Fruit fly (Drosophila melanogaster) whole organism, wandering third instar larva: ENCODE measurements around the gene mRpS30.
A peak's percentile ranks its signal among the peaks of the same experiment; 100 is the strongest.

Experiments
- Abd-B ChIP-seq: fragments of >200 bp; optimal IDR thresholded peaks from 2 replicates; lab custom pipeline; 2017; ENCODE audit warnings: missing biosample characterization, missing genetic modification characterization
- CG9705 ChIP-seq: fragments of 200-800 bp; sonication (Bioruptor generic); optimal IDR thresholded peaks from 2 replicates; lab custom pipeline; 2018; ENCODE audit warnings: missing biosample characterization, mild to moderate bottlenecking, missing genetic modification characterization
- Dfd ChIP-seq: fragments of >200 bp; optimal IDR thresholded peaks from 2 replicates; lab custom pipeline; 2017; ENCODE audit warnings: missing biosample characterization, missing genetic modification characterization
- Dif ChIP-seq: fragments of 200-275, 200-300 bp; sonication (Bioruptor generic); optimal IDR thresholded peaks from 2 replicates; lab custom pipeline; 2018; ENCODE audit warnings: missing biosample characterization, missing genetic modification characterization; ENCODE audit not compliant: partially characterized antibody
- HLH106 ChIP-seq: fragments of 200-800 bp; optimal IDR thresholded peaks from 3 replicates; lab custom pipeline; 2019; ENCODE audit warnings: missing biosample characterization, mild to moderate bottlenecking, missing genetic modification characterization, moderate library complexity
- Hnf4 ChIP-seq: fragments of 200-800 bp; sonication (Bioruptor generic); optimal IDR thresholded peaks from 2 replicates; lab custom pipeline; 2016; ENCODE audit warnings: missing biosample characterization, mild to moderate bottlenecking, missing genetic modification characterization
- Hr78 ChIP-seq: fragments of >200 bp; optimal IDR thresholded peaks from 2 replicates; lab custom pipeline; 2017; ENCODE audit warnings: missing biosample characterization, missing genetic modification characterization
- Hr83 ChIP-seq: fragments of 200-300 bp; sonication (Bioruptor generic); optimal IDR thresholded peaks from 2 replicates; lab custom pipeline; 2016; ENCODE audit warnings: missing biosample characterization, mild to moderate bottlenecking, missing genetic modification characterization, moderate library complexity; ENCODE audit not compliant: poor library complexity, severe bottlenecking
- Jra ChIP-seq: sonication (Bioruptor generic); optimal IDR thresholded peaks from 2 replicates; lab custom pipeline; 2016; ENCODE audit warnings: missing biosample characterization, missing genetic modification characterization
- Mio ChIP-seq: sonication (Bioruptor generic); optimal IDR thresholded peaks from 2 replicates; lab custom pipeline; 2016; ENCODE audit warnings: missing biosample characterization, missing genetic modification characterization
- Myc ChIP-seq: fragments of >200 bp; optimal IDR thresholded peaks from 2 replicates; lab custom pipeline; 2017
- N ChIP-seq: fragments of >200 bp; optimal IDR thresholded peaks from 2 replicates; lab custom pipeline; 2018; ENCODE audit warnings: missing biosample characterization, missing external identifiers, missing genetic modification characterization
- OdsH ChIP-seq: fragments of 200-800 bp; sonication (Bioruptor generic); optimal IDR thresholded peaks from 2 replicates; lab custom pipeline; 2016; ENCODE audit warnings: missing biosample characterization, mild to moderate bottlenecking, missing genetic modification characterization
- Rel ChIP-seq, 2 experiments: fragments of 200-800 bp; sonication (Bioruptor generic) in 1 of 2; optimal IDR thresholded peaks; 2 replicates in 1 of 2; 3 replicates in 1 of 2; lab custom pipeline; 2016 to 2019; ENCODE audit warnings: mild to moderate bottlenecking in 2 of 2, missing biosample characterization in 2 of 2, missing genetic modification characterization in 2 of 2, moderate library complexity in 1 of 2
- Vsx2 ChIP-seq: fragments of 200-300, 225-300 bp; sonication (Bioruptor generic); optimal IDR thresholded peaks from 2 replicates; lab custom pipeline; 2018; ENCODE audit warnings: missing biosample characterization, missing genetic modification characterization; ENCODE audit not compliant: partially characterized antibody
- br ChIP-seq: fragments of 200-800 bp; sonication (Bioruptor generic); optimal IDR thresholded peaks from 2 replicates; lab custom pipeline; 2016; ENCODE audit warnings: missing biosample characterization, missing genetic modification characterization
- brk ChIP-seq: fragments of 200-800 bp; sonication (Bioruptor generic); optimal IDR thresholded peaks from 2 replicates; lab custom pipeline; 2016; ENCODE audit warnings: missing biosample characterization, mild to moderate bottlenecking, missing genetic modification characterization
- dl ChIP-seq, 2 experiments: fragments of 175-275, 200-275 bp in 1 of 2; fragments of 200-275 bp in 1 of 2; sonication (Bioruptor generic); optimal IDR thresholded peaks; lab custom pipeline; 2018; ENCODE audit warnings: mild to moderate bottlenecking in 2 of 2, missing biosample characterization in 2 of 2, missing genetic modification characterization in 2 of 2, moderate library complexity in 2 of 2; ENCODE audit not compliant: partially characterized antibody in 2 of 2, insufficient read depth in 1 of 2
- dmrt93B ChIP-seq: fragments of 200-800 bp; sonication (Bioruptor generic); optimal IDR thresholded peaks from 2 replicates; lab custom pipeline; 2018; ENCODE audit warnings: missing biosample characterization, mild to moderate bottlenecking, missing genetic modification characterization
- dsf ChIP-seq: sonication (Bioruptor generic); optimal IDR thresholded peaks from 2 replicates; lab custom pipeline; 2016; ENCODE audit warnings: missing biosample characterization, missing genetic modification characterization, borderline replicate concordance
- ey ChIP-seq: fragments of 200-800 bp; sonication (Bioruptor generic); optimal IDR thresholded peaks from 2 replicates; lab custom pipeline; 2016; ENCODE audit warnings: missing biosample characterization, missing genetic modification characterization
- foxo ChIP-seq, 2 experiments: fragments of 200-800 bp; sonication (Bioruptor generic); optimal IDR thresholded peaks; 2 replicates in 1 of 2; 3 replicates in 1 of 2; lab custom pipeline; 2016 to 2017; ENCODE audit warnings: missing biosample characterization in 2 of 2, missing genetic modification characterization in 2 of 2
- fru ChIP-seq: fragments of 200-800 bp; sonication (Bioruptor generic); optimal IDR thresholded peaks from 3 replicates; lab custom pipeline; 2016; ENCODE audit warnings: missing biosample characterization, mild to moderate bottlenecking, missing genetic modification characterization
- h ChIP-seq: fragments of 200-800 bp; sonication (Bioruptor generic); optimal IDR thresholded peaks from 3 replicates; lab custom pipeline; 2016; ENCODE audit warnings: missing biosample characterization, mild to moderate bottlenecking, missing genetic modification characterization
- jim ChIP-seq: fragments of 175-275, 200-325 bp; sonication (Bioruptor generic); optimal IDR thresholded peaks from 2 replicates; lab custom pipeline; 2016; ENCODE audit warnings: missing biosample characterization, mild to moderate bottlenecking, missing genetic modification characterization
- lola ChIP-seq: fragments of >200 bp; optimal IDR thresholded peaks from 2 replicates; lab custom pipeline; 2017; ENCODE audit warnings: missing biosample characterization, missing genetic modification characterization
- pan ChIP-seq: fragments of >200 bp; optimal IDR thresholded peaks from 2 replicates; lab custom pipeline; 2017
- psq ChIP-seq: fragments of 200-800 bp; sonication (Bioruptor generic); optimal IDR thresholded peaks from 3 replicates; lab custom pipeline; 2017; ENCODE audit warnings: missing biosample characterization, mild to moderate bottlenecking, missing genetic modification characterization, moderate library complexity
- rgr ChIP-seq: fragments of 200-800 bp; sonication (Bioruptor generic); optimal IDR thresholded peaks from 3 replicates; lab custom pipeline; 2016; ENCODE audit warnings: missing biosample characterization, mild to moderate bottlenecking, missing genetic modification characterization
- sage ChIP-seq: fragments of 200-800 bp; sonication (Bioruptor generic); optimal IDR thresholded peaks from 2 replicates; lab custom pipeline; 2016; ENCODE audit warnings: missing biosample characterization, mild to moderate bottlenecking, missing genetic modification characterization
- sv ChIP-seq: fragments of 200-800 bp; sonication (Bioruptor generic); optimal IDR thresholded peaks from 3 replicates; lab custom pipeline; 2016; ENCODE audit warnings: missing biosample characterization, missing genetic modification characterization
- tai ChIP-seq: sonication (Bioruptor generic); optimal IDR thresholded peaks from 2 replicates; lab custom pipeline; 2016; ENCODE audit warnings: missing biosample characterization, missing genetic modification characterization
- woc ChIP-seq: sonication (Bioruptor generic); optimal IDR thresholded peaks from 2 replicates; lab custom pipeline; 2016; ENCODE audit warnings: missing biosample characterization, mild to moderate bottlenecking, missing genetic modification characterization

mRpS30 gene

DNA sequence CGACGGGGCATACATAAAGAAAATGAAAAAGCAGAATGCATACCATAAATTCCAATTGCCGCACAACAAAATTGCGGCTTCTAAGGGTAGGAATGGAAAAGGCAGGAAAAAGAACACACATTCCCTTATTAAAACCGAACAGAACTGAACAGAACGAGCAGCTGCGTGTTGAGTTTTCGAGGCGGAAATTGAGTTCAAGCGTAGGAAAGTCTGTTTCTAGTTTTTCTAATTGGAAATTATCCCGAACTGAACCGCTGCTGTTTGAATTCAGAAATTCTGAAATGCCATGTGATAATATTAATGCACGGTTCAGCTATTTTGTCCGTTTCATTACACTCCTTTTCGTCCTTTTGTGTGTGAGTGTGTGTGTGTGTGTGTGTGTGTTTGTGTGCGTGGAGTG lies 31.1 kb downstream of the mRpS30 start:
- no peak for TF ChIP-seq Mio (GFP tag; lab: Kevin White, UChicago)
- TF ChIP-seq Dfd, result peak; percentile 36
- no peak for TF ChIP-seq Hnf4 (GFP tag; lab: Kevin White, UChicago)

DNA sequence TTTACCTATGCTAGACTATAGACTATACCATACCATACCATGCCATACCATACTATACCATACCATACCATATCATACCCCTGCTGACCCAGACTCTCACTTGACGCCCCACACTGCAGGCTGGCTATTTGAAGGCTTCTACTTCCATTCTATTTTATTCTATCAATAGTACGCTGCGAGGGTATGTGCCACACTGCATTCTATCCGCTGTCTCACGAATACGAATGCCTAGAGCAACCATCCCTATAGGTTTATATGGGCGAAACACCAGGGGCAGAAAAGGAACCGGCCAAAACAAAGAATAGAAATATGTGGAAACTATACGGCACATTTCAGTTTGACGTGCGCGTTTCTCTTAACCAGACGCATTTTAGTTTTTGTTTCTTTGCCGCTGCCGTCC lies 32.0 kb downstream of the mRpS30 start:
- TF ChIP-seq woc (GFP tag; lab: Kevin White, UChicago), result no peak
- TF ChIP-seq Hnf4 (GFP tag; lab: Kevin White, UChicago), result no peak
- TF ChIP-seq Dif (GFP tag; lab: Kevin White, UChicago), result no peak
- TF ChIP-seq dmrt93B, result no peak
- TF ChIP-seq Vsx2 (GFP tag; lab: Kevin White, UChicago), result no peak
- no peak for TF ChIP-seq sage

DNA sequence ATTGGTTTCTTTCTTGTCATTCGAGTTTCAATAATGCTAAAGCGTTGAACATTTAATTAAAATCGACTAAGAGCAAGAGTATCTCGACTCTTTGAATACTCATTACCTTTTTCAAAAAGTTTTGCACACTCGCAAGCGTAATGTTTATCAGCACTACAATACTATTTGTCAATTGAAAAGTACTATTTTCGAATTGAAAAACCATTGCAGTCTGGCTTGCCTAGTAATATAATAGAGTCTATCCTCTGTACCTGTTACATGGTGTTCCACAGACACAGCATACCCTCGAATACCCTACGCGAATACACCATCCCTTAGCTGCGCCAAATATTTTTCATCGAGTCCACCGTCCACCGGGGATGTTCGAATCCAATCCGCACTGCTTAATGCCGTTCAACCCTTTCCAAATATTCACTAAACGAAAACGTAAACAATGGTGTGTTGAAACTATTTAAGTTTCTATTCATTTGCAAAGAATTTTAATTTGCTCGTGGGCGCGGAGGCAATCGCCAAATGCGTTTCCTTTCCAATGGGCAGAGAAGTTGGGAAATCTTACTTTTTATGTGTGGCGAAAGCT lies 32.8 kb downstream of the mRpS30 start:
- TF ChIP-seq psq (GFP tag; lab: Kevin White, UChicago), result no peak
- TF ChIP-seq woc (GFP tag; lab: Kevin White, UChicago), result peak; percentile 34
- TF ChIP-seq brk (GFP tag; lab: Kevin White, UChicago), result no peak
- peak; percentile 5 for TF ChIP-seq HLH106
- peak in 1 of 2 experiments; percentile 20 for TF ChIP-seq foxo (GFP tag; optimal IDR thresholded peaks at IDR 0.05; lab: Kevin White, UChicago)
- no peak for TF ChIP-seq pan (lab: Kevin White, UChicago)

DNA sequence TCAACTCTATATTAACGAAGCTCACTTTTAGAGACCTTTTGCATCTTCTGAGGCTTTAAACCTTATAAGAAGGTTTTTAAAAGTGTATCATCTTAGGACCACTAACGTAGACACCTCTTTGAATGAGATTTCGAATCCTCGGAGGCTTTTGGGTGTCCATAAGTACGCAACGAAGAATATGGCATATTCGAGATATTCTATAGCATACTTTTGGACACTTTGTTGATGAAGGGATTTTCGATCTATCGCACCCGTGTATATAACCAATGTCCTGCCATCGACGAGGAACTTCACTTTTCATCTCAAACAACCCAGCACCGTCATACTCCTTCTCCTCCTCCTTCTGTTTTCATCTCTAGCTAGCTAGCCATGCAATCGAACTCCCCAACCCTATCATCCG lies 36.5 kb downstream of the mRpS30 start:
- TF ChIP-seq Jra (no peak), Abd-B (GFP tag; lab: Kevin White, UChicago) (no peak), Myc (lab: Kevin White, UChicago) (no peak), dmrt93B (no peak), brk (GFP tag; lab: Kevin White, UChicago) (no peak), fru (GFP tag; lab: Kevin White, UChicago) (no peak), Dif (GFP tag; lab: Kevin White, UChicago) (no peak), lola (no peak), dsf (GFP tag; lab: Kevin White, UChicago) (no peak), psq (GFP tag; lab: Kevin White, UChicago) (no peak), CG9705 (GFP tag; lab: Kevin White, UChicago) (no peak), br (GFP tag; lab: Kevin White, UChicago) (no peak), jim (GFP tag; lab: Kevin White, UChicago) (no peak), ey (GFP tag; lab: Kevin White, UChicago) (no peak)

DNA sequence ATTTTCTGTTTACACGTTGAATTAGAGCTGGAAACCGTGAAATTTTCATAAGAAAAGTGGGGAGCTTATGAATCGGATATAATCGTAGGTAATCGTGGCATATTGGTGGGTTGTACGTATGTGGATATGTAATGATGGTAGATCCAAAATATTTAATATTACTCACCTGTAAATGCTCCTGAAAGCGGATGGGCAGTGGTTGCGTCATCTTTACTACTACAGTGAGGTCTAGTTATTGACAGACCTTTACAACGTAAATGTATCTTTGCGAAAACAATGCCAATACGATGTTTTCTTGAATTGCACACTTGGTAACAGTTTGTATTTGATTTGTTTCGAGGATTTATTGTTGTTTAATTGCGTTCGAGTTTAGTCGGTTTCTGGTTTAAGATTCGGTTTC lies 48.1 kb downstream of the mRpS30 start:
- TF ChIP-seq Jra (no peak), dsf (GFP tag; lab: Kevin White, UChicago) (no peak), jim (GFP tag; lab: Kevin White, UChicago) (no peak), CG9705 (GFP tag; lab: Kevin White, UChicago) (no peak), HLH106 (no peak), ey (GFP tag; lab: Kevin White, UChicago) (no peak), dmrt93B (no peak), woc (GFP tag; lab: Kevin White, UChicago) (no peak)

DNA sequence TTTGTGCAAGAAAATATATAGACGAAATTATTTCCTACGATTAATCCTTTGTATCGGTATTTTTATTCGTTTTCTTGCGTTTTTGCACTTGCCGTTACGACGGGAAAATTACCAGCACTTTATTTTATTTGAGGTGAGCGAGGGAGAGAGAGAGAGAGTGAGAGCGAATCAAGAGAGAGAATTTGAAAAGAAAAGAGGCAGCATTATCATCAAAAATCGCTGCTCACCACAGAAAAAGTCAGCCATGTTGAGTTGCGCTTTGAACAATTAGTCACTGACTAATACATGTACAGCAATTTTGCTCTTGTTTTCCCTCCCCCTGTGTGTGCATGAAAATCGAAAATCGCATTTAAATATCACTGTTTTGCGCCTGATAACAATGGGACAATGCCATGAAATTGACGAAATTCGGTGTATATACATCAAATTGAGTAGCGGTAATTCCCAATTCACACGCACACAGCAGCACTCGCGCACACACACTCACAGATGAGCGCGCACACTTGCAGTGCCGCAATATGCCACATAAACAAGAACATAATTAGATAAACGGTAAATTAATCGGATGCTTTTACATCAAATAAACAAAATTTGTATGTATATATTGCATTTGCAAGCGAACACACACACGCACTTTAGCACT lies 48.9 kb downstream of the mRpS30 start:
- TF ChIP-seq foxo (GFP tag; optimal IDR thresholded peaks at IDR 0.05; lab: Kevin White, UChicago), result peak in 1 of 2 experiments; percentile 3
- TF ChIP-seq Jra, result peak; percentile 27
- no peak for TF ChIP-seq Hr78
- TF ChIP-seq OdsH (GFP tag; lab: Kevin White, UChicago), result no peak
- peak; percentile 86 for TF ChIP-seq Dif (GFP tag; lab: Kevin White, UChicago)
- TF ChIP-seq h (GFP tag; lab: Kevin White, UChicago), result peak; percentile 8
- no peak for TF ChIP-seq rgr (GFP tag; lab: Kevin White, UChicago)
- TF ChIP-seq dl (GFP tag; optimal IDR thresholded peaks at IDR 0.05; lab: Kevin White, UChicago; ENCODE audit: insufficient read depth in 1 of 2, partially characterized antibody in 2 of 2), result peak; percentile 49 to 85
- TF ChIP-seq Rel (GFP tag; optimal IDR thresholded peaks at IDR 0.05; lab: Kevin White, UChicago), result no peak
- TF ChIP-seq Rel (tag; optimal IDR thresholded peaks at IDR 0.05; lab: Kevin White, UChicago), result peak; percentile 95
- TF ChIP-seq Myc (lab: Kevin White, UChicago), result no peak
- TF ChIP-seq tai, result no peak
- TF ChIP-seq HLH106, result no peak
- TF ChIP-seq Vsx2 (GFP tag; lab: Kevin White, UChicago), result peak; percentile 63
- TF ChIP-seq jim (GFP tag; lab: Kevin White, UChicago), result no peak
- TF ChIP-seq woc (GFP tag; lab: Kevin White, UChicago), result peak; percentile 47
- no peak for TF ChIP-seq psq (GFP tag; lab: Kevin White, UChicago)
- no peak for TF ChIP-seq Abd-B (GFP tag; lab: Kevin White, UChicago)
- no peak for TF ChIP-seq br (GFP tag; lab: Kevin White, UChicago)
- TF ChIP-seq brk (GFP tag; lab: Kevin White, UChicago), result peak; percentile 46
- TF ChIP-seq Hr83, result peak; percentile 5
- TF ChIP-seq CG9705 (GFP tag; lab: Kevin White, UChicago), result no peak
- peak; percentile 23 for TF ChIP-seq Hnf4 (GFP tag; lab: Kevin White, UChicago)
- TF ChIP-seq N (GFP tag; lab: Kevin White, UChicago), result peak; percentile 26
- TF ChIP-seq pan (lab: Kevin White, UChicago), result no peak
- TF ChIP-seq sv, result no peak
